Worm (Caenorhabditis elegans) whole organism, early embryonic: ENCODE results near the gene F38E1.3.

Source experiments
- B0310.2 ChIP-seq: sonication (generic microtip); optimal IDR thresholded peaks from 2 replicates; lab custom pipeline; 2016; ENCODE audit warnings: mild to moderate bottlenecking, missing genetic modification characterization, missing compliant biosample characterization
- F13C5.2 ChIP-seq: sonication (generic microtip); optimal IDR thresholded peaks from 2 replicates; lab custom pipeline; 2017; ENCODE audit warnings: mild to moderate bottlenecking, missing genetic modification characterization, inconsistent platforms, missing compliant biosample characterization
- aly-1 ChIP-seq: sonication (generic microtip); optimal IDR thresholded peaks from 2 replicates; lab custom pipeline; 2016; ENCODE audit warnings: missing genetic modification characterization, missing compliant biosample characterization
- ama-1 ChIP-seq: fragments of 150-350 bp; optimal IDR thresholded peaks from 2 replicates; lab custom pipeline; 2014
- ceh-13 ChIP-seq: fragments of 200-800 bp; sonication (Bioruptor generic); optimal IDR thresholded peaks from 2 replicates; lab custom pipeline; 2018; ENCODE audit warnings: mild to moderate bottlenecking, missing genetic modification characterization, missing compliant biosample characterization
- ceh-36 ChIP-seq: sonication (generic microtip); optimal IDR thresholded peaks from 2 replicates; lab custom pipeline; 2016; ENCODE audit warnings: missing genetic modification characterization, inconsistent platforms, missing compliant biosample characterization
- ets-7 ChIP-seq: sonication (generic microtip); optimal IDR thresholded peaks from 2 replicates; lab custom pipeline; 2016; ENCODE audit warnings: missing genotype, missing genetic modification characterization, missing compliant biosample characterization
- flt-1 ChIP-seq: fragments of 200-800 bp; sonication (Bioruptor generic); IDR thresholded peaks from 2 replicates; pipeline ENCODE4 v1.3.6; 2022; ENCODE audit warnings: missing genetic modification characterization, missing compliant biosample characterization
- hmbx-1 ChIP-seq: sonication (generic microtip); optimal IDR thresholded peaks from 2 replicates; lab custom pipeline; 2016; ENCODE audit warnings: mild to moderate bottlenecking, missing genetic modification characterization, missing compliant biosample characterization
- hmg-4 ChIP-seq: fragments of 200-800 bp; sonication (Bioruptor generic); optimal IDR thresholded peaks from 2 replicates; lab custom pipeline; 2018; ENCODE audit warnings: mild to moderate bottlenecking, missing genetic modification characterization, missing compliant biosample characterization
- hnd-1 ChIP-seq: sonication (generic microtip); optimal IDR thresholded peaks from 2 replicates; lab custom pipeline; 2016; ENCODE audit warnings: missing genetic modification characterization, missing compliant biosample characterization
- pes-1 ChIP-seq: fragments of 200-800 bp; sonication (Bioruptor generic); IDR thresholded peaks from 2 replicates; pipeline ENCODE4 v1.3.6; 2022; ENCODE audit warnings: missing genetic modification reagents, missing genetic modification characterization, missing compliant biosample characterization
- scrt-1 ChIP-seq: fragments of 200-800 bp; sonication (Bioruptor generic); IDR thresholded peaks from 2 replicates; pipeline ENCODE4 v1.3.6; 2022; ENCODE audit warnings: missing genetic modification characterization, missing compliant biosample characterization
- sea-1 ChIP-seq: fragments of 200-800 bp; sonication (Bioruptor generic); conservative IDR thresholded peaks from 2 replicates; pipeline ENCODE4 v1.3.6; 2022; ENCODE audit warnings: missing genetic modification characterization, missing compliant biosample characterization
- tbx-11 ChIP-seq: fragments of 200-800 bp; sonication (Bioruptor generic); IDR thresholded peaks from 2 replicates; pipeline ENCODE4 v1.3.6; 2022; ENCODE audit warnings: missing genetic modification characterization, missing compliant biosample characterization
- tbx-37 ChIP-seq: fragments of 200-800 bp; sonication (Bioruptor generic); conservative IDR thresholded peaks from 2 replicates; pipeline ENCODE4 v1.3.6; 2022; ENCODE audit warnings: missing genetic modification reagents, missing genetic modification characterization, missing compliant biosample characterization
- tra-4 ChIP-seq: sonication (generic microtip); optimal IDR thresholded peaks from 2 replicates; lab custom pipeline; 2017; ENCODE audit warnings: missing genetic modification characterization, missing compliant biosample characterization

F38E1.3 gene

DNA sequence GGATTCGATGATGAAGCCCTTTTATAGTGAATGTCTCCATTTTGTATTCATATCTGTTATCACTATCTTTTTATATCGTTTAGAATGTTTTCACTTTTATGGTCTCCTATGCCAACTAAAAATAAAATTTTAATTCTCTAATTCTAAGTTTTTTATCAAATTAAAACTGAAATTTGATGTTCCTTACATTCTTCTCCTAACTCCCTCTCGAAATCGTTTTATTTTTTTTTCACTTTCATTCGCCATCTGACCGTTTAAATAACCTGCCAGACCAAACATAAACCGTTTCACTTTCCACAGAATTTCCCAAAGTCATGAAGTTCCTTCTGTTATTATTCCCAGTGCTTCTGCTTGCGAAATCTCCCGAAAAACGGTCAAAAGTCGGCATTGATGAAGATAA is 3.3 kb downstream of the F38E1.3 start, which contains the start of gene F52E1.5:
Gene F52E1.5 (plus strand): TSS at position 301 of the 400 bp plus-strand sequence.
- no peak for TF ChIP-seq ets-7
- TF ChIP-seq sea-1 (GFP tag; lab: Robert Waterston, UW): no peak
- TF ChIP-seq tra-4 (tag; lab: Kevin White, UChicago): no peak
- no peak for TF ChIP-seq hnd-1 (tag; lab: Kevin White, UChicago)

DNA sequence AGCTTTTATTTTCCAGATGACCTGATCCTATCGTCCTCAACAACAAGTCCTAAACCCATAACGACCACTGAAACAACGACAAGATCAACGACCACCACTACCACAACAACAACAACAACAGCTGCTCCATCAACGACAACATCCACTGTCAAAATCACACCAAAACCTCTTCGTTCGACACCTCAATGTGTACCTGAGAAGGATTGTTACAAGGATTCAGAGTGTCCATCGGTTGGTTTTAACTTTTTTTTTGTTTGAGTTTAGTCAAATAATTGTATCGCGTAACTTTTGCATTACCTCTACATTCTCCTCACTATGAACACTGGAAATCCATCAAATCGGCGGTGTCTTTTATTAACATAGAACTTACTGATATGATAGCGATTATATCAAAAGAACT is 4.1 kb downstream of the F38E1.3 start:
- no peak for TF ChIP-seq hmbx-1 (tag; lab: Kevin White, UChicago)
- no peak for TF ChIP-seq ceh-13 (GFP tag; lab: Kevin White, UChicago)
- TF ChIP-seq sea-1 (GFP tag; lab: Robert Waterston, UW): no peak
- no peak for TF ChIP-seq ets-7
- no peak for TF ChIP-seq scrt-1 (GFP tag; lab: Robert Waterston, UW)
- no peak for TF ChIP-seq tbx-11 (GFP tag; lab: Robert Waterston, UW)
- TF ChIP-seq tbx-37: no peak
- no peak for TF ChIP-seq ama-1 (lab: Kevin White, UChicago)
- no peak for TF ChIP-seq aly-1 (tag; lab: Kevin White, UChicago)
- no peak for TF ChIP-seq pes-1 (GFP tag; lab: Robert Waterston, UW)
- TF ChIP-seq hnd-1 (tag; lab: Kevin White, UChicago): no peak
- TF ChIP-seq B0310.2 (tag; lab: Kevin White, UChicago): no peak
- TF ChIP-seq tra-4 (tag; lab: Kevin White, UChicago): no peak
- no peak for TF ChIP-seq F13C5.2 (tag; lab: Kevin White, UChicago)
- TF ChIP-seq hmg-4 (GFP tag; lab: Kevin White, UChicago): no peak
- no peak for TF ChIP-seq flt-1
- no peak for TF ChIP-seq ceh-36 (tag; lab: Kevin White, UChicago)

- TF ChIP-seq aly-1 (tag; lab: Kevin White, UChicago) (no peak), F13C5.2 (tag; lab: Kevin White, UChicago) (no peak), ama-1 (lab: Kevin White, UChicago) (no peak)
Measured at ce11 chrV:8383716-8384115, 7.8 kb downstream of the F38E1.3 start, which contains the start of gene F52E1.14. Gene F52E1.14 (plus strand): TSS chrV:8383922.

- no peak for TF ChIP-seq ets-7
- TF ChIP-seq hnd-1 (tag; lab: Kevin White, UChicago): no peak
- no peak for TF ChIP-seq aly-1 (tag; lab: Kevin White, UChicago)
Measured at ce11 chrV:8384809-8385208, 8.9 kb downstream of the F38E1.3 start.

DNA sequence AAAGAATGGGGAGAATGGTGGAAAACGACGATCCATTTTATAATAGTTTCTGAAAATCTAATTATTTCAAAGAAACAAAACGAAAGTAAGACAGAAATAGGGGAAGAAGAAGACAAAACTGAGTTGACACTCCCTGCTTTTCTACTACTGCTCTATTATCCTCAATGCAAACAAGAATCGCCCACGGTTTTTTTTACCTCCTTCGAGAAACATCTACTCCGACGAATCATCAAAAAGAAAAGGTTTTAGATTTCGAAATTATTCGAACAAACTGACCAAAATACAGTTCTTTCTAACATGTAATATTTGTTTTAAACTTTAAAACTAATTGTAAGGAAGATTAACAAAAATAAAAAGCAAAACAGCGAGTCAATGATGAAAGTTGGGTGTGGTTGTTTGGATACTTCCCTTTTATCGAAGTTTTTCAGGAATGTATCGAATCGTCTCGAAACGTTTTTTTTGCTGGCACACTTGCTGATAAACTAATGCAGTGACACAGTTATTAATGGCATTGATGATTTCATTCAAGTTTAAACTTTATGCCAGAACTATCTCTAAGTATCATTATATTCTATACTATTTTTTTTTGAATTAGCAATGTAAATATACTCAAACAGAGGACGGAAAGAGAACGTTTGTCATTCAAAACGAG is 10.1 kb downstream of the F38E1.3 start, which contains the start of gene hsp-17:
Gene hsp-17 (minus strand): TSS at position 51 of the 652 bp plus-strand sequence.
- no peak for TF ChIP-seq ceh-36 (tag; lab: Kevin White, UChicago)
- no peak for TF ChIP-seq ama-1 (lab: Kevin White, UChicago)
- no peak for TF ChIP-seq B0310.2 (tag; lab: Kevin White, UChicago)
- no peak for TF ChIP-seq tra-4 (tag; lab: Kevin White, UChicago)
- no peak for TF ChIP-seq F13C5.2 (tag; lab: Kevin White, UChicago)

- TF ChIP-seq scrt-1 (GFP tag; lab: Robert Waterston, UW) (no peak), hmg-4 (GFP tag; lab: Kevin White, UChicago) (no peak), ets-7 (no peak), tbx-11 (GFP tag; lab: Robert Waterston, UW) (no peak), hnd-1 (tag; lab: Kevin White, UChicago) (no peak), ceh-36 (tag; lab: Kevin White, UChicago) (no peak), ama-1 (lab: Kevin White, UChicago) (no peak), hmbx-1 (tag; lab: Kevin White, UChicago) (no peak)
Measured at ce11 chrV:8387056-8387455, 11.1 kb downstream of the F38E1.3 start, which contains the start of gene gcy-7. Gene gcy-7 (plus strand): TSS chrV:8387356.

DNA sequence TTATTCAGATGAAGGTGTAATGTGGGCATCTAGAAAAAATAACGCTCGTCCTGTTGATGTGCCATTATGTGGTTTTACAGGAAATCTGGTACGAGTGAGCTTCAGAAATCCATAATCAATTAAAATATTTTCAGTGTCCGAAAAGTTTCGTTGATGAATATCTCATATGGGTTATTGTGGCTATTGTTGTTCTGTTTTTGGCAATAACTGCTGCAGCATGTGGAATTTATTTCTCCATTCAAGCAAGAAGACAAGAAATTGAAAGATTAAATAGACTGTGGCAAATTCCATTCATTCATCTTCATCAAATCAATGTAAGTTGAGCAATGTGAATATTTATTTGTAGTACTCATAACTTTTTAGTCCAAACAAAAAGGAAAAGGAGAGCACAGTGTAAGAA is 13.4 kb downstream of the F38E1.3 start:
- TF ChIP-seq ama-1 (lab: Kevin White, UChicago) (no peak), hnd-1 (tag; lab: Kevin White, UChicago) (no peak), scrt-1 (GFP tag; lab: Robert Waterston, UW) (no peak), ceh-36 (tag; lab: Kevin White, UChicago) (no peak), hmg-4 (GFP tag; lab: Kevin White, UChicago) (no peak), tbx-11 (GFP tag; lab: Robert Waterston, UW) (no peak), aly-1 (tag; lab: Kevin White, UChicago) (no peak), tbx-37 (no peak), tra-4 (tag; lab: Kevin White, UChicago) (no peak), hmbx-1 (tag; lab: Kevin White, UChicago) (no peak), sea-1 (GFP tag; lab: Robert Waterston, UW) (no peak), pes-1 (GFP tag; lab: Robert Waterston, UW) (no peak), B0310.2 (tag; lab: Kevin White, UChicago) (no peak)

- TF ChIP-seq B0310.2 (tag; lab: Kevin White, UChicago) (no peak), tbx-11 (GFP tag; lab: Robert Waterston, UW) (no peak), sea-1 (GFP tag; lab: Robert Waterston, UW) (no peak), hmbx-1 (tag; lab: Kevin White, UChicago) (no peak), ceh-13 (GFP tag; lab: Kevin White, UChicago) (no peak), F13C5.2 (tag; lab: Kevin White, UChicago) (no peak), flt-1 (no peak), pes-1 (GFP tag; lab: Robert Waterston, UW) (no peak), ets-7 (no peak), hnd-1 (tag; lab: Kevin White, UChicago) (no peak)
Measured at ce11 chrV:8394357-8394850, 18.5 kb downstream of the F38E1.3 start, which contains the start of the genes pho-6 and F52E1.3. Gene pho-6 (minus strand): TSS chrV:8394457. Gene F52E1.3 (plus strand): TSS chrV:8394800.
